Worm (Caenorhabditis elegans) whole organism, L4 larva: ENCODE data around the gene ztf-14.
"Not testable (repeated sequence)": the region's sequence is repeated elsewhere in the genome, so short reads cannot be mapped to it uniquely, and the experiment has no call there.

Experiments
- F37D6.2 ChIP-seq: sonication (generic microtip); optimal IDR thresholded peaks from 2 replicates; lab custom pipeline; 2016; ENCODE audit warnings: mild to moderate bottlenecking, missing genetic modification characterization, missing compliant biosample characterization
- F44E2.7 ChIP-seq: fragments of 200-800 bp; sonication (Bioruptor generic); IDR thresholded peaks from 2 replicates; pipeline ENCODE4 v2.1.2; 2022; ENCODE audit warnings: missing genetic modification characterization, missing compliant biosample characterization
- F49E8.2 ChIP-seq: sonication (generic microtip); optimal IDR thresholded peaks from 2 replicates; lab custom pipeline; 2016; ENCODE audit warnings: missing compliant biosample characterization, mild to moderate bottlenecking, missing genetic modification characterization, borderline replicate concordance
- T20F7.1 ChIP-seq: fragments of 200-800 bp; sonication (Bioruptor generic); optimal IDR thresholded peaks from 2 replicates; lab custom pipeline; 2018; ENCODE audit warnings: mild to moderate bottlenecking, missing genetic modification characterization, missing compliant biosample characterization
- Y75B8A.6 ChIP-seq: fragments of 200-800 bp; sonication (Bioruptor generic); IDR thresholded peaks from 2 replicates; pipeline ENCODE4 v1.3.6; 2022; ENCODE audit warnings: missing genetic modification reagents, missing genetic modification characterization, missing compliant biosample characterization
- ZK546.5 ChIP-seq, 2 experiments: sonication (generic microtip); optimal IDR thresholded peaks; 2 replicates each; lab custom pipeline; 2017; ENCODE audit warnings: missing biosample characterization in 2 of 2, missing genetic modification characterization in 2 of 2
- aha-1 ChIP-seq: fragments of 150-350 bp; peaks from one replicate; lab custom pipeline; 2014; ENCODE audit warnings: missing biosample characterization, missing genetic modification characterization
- aly-2 ChIP-seq: sonication (generic microtip); optimal IDR thresholded peaks from 2 replicates; lab custom pipeline; 2018; ENCODE audit warnings: missing biosample characterization, missing genetic modification characterization
- ceh-20 ChIP-seq: fragments of 200-800 bp; sonication (Bioruptor generic); IDR thresholded peaks from 2 replicates; pipeline ENCODE4 v1.3.6; 2022; ENCODE audit warnings: missing genetic modification reagents, missing genetic modification characterization, missing compliant biosample characterization
- ceh-28 ChIP-seq: fragments of 150-350 bp; optimal IDR thresholded peaks from 2 replicates; lab custom pipeline; 2014; ENCODE audit warnings: missing biosample characterization, missing genetic modification reagents, missing genetic modification characterization
- daf-12 ChIP-seq: fragments of 150-350 bp; optimal IDR thresholded peaks from 2 replicates; lab custom pipeline; 2014; ENCODE audit warnings: missing biosample characterization, missing genetic modification reagents, missing genetic modification characterization
- daf-16 ChIP-seq, 3 experiments: sonication (generic microtip); optimal IDR thresholded peaks; 2 replicates each; lab custom pipeline; 2016 to 2017; ENCODE audit warnings: missing genetic modification characterization in 3 of 3, missing genetic modification reagents in 3 of 3, mild to moderate bottlenecking in 2 of 3, missing compliant biosample characterization in 2 of 3, missing biosample characterization in 1 of 3, moderate library complexity in 1 of 3
- daf-8 ChIP-seq: fragments of 200-800 bp; sonication (Bioruptor generic); IDR thresholded peaks from 2 replicates; pipeline ENCODE4 v1.3.6; 2022; ENCODE audit warnings: missing genetic modification characterization, missing compliant biosample characterization
- dmd-9 ChIP-seq: fragments of 200-800 bp; sonication (Bioruptor generic); IDR thresholded peaks from 2 replicates; pipeline ENCODE4 v1.3.6; 2022; ENCODE audit warnings: missing genetic modification reagents, missing genetic modification characterization, missing compliant biosample characterization
- egl-27 ChIP-seq: sonication (generic microtip); optimal IDR thresholded peaks from 3 replicates; lab custom pipeline; 2017; ENCODE audit warnings: missing biosample characterization, missing genetic modification reagents, missing genetic modification characterization
- hif-1 ChIP-seq, 2 experiments: sonication (generic microtip); optimal IDR thresholded peaks; 2 replicates each; lab custom pipeline; 2016 to 2017; ENCODE audit warnings: missing compliant biosample characterization in 2 of 2, missing genetic modification characterization in 2 of 2, missing genetic modification reagents in 2 of 2, missing genotype in 2 of 2, mild to moderate bottlenecking in 1 of 2
- hlh-30 ChIP-seq: sonication (generic microtip); optimal IDR thresholded peaks from 2 replicates; lab custom pipeline; 2017; ENCODE audit warnings: antibody characterized with exemption, mild to moderate bottlenecking, missing genetic modification characterization, missing compliant biosample characterization; ENCODE audit not compliant: insufficient read depth
- lin-15B ChIP-seq: fragments of 150-350 bp; sonication (generic microtip); optimal IDR thresholded peaks from 3 replicates; lab custom pipeline; 2014; ENCODE audit warnings: missing biosample characterization, missing genetic modification characterization
- lin-39 ChIP-seq: fragments of 150-350 bp; optimal IDR thresholded peaks from 2 replicates; lab custom pipeline; 2014; ENCODE audit warnings: missing biosample characterization, missing genetic modification reagents, missing genetic modification characterization
- madf-9 ChIP-seq: fragments of 200-800 bp; sonication (Bioruptor generic); conservative IDR thresholded peaks from 2 replicates; pipeline ENCODE4 v1.3.6; 2022; ENCODE audit warnings: missing genetic modification reagents, missing genetic modification characterization, missing compliant biosample characterization
- mdl-1 ChIP-seq, 2 experiments: fragments of 150-350 bp in 1 of 2; sonication (generic microtip) in 1 of 2; optimal IDR thresholded peaks; 2 replicates each; lab custom pipeline; 2014 to 2017; ENCODE audit warnings: missing biosample characterization in 2 of 2, missing genetic modification characterization in 2 of 2
- mdt-29 ChIP-seq: fragments of 200-800 bp; sonication (Bioruptor generic); IDR thresholded peaks from 2 replicates; pipeline ENCODE4 v1.3.6; 2022; ENCODE audit warnings: missing genetic modification reagents, missing genetic modification characterization, missing compliant biosample characterization
- mxl-2 ChIP-seq: fragments of 200-800 bp; sonication (Bioruptor generic); conservative IDR thresholded peaks from 2 replicates; pipeline ENCODE4 v1.3.6; 2022; ENCODE audit warnings: missing genetic modification reagents, missing genetic modification characterization, missing compliant biosample characterization
- nhr-10 ChIP-seq: fragments of 150-350 bp; optimal IDR thresholded peaks from 2 replicates; lab custom pipeline; 2014; ENCODE audit warnings: missing biosample characterization, missing genetic modification characterization
- nhr-111 ChIP-seq: fragments of 200-800 bp; sonication (Bioruptor generic); optimal IDR thresholded peaks from 2 replicates; lab custom pipeline; 2018; ENCODE audit warnings: mild to moderate bottlenecking, missing genetic modification characterization, missing compliant biosample characterization
- nhr-28 ChIP-seq: fragments of 150-350 bp; optimal IDR thresholded peaks from 2 replicates; lab custom pipeline; 2014; ENCODE audit warnings: missing biosample characterization, missing genetic modification characterization
- nhr-6 ChIP-seq: fragments of 150-350 bp; optimal IDR thresholded peaks from 2 replicates; lab custom pipeline; 2014; ENCODE audit warnings: missing biosample characterization, missing genetic modification characterization
- nhr-77 ChIP-seq: fragments of 150-350 bp; optimal IDR thresholded peaks from 2 replicates; lab custom pipeline; 2014; ENCODE audit warnings: missing biosample characterization, missing genetic modification characterization
- sdz-12 ChIP-seq: fragments of 200-800 bp; sonication (Bioruptor generic); optimal IDR thresholded peaks from 2 replicates; lab custom pipeline; 2018; ENCODE audit warnings: mild to moderate bottlenecking, missing genetic modification characterization, missing compliant biosample characterization
- set-16 ChIP-seq: fragments of 200-800 bp; sonication (Bioruptor generic); IDR thresholded peaks from 2 replicates; pipeline ENCODE4 v1.3.6; 2022; ENCODE audit warnings: missing genetic modification reagents, missing genetic modification characterization, missing compliant biosample characterization
- spr-3 ChIP-seq: fragments of 200-800 bp; sonication (Bioruptor generic); optimal IDR thresholded peaks from 2 replicates; lab custom pipeline; 2018; ENCODE audit warnings: mild to moderate bottlenecking, missing genetic modification characterization, missing compliant biosample characterization
- unc-39 ChIP-seq: sonication (generic microtip); optimal IDR thresholded peaks from 2 replicates; lab custom pipeline; 2017; ENCODE audit warnings: missing biosample characterization, missing genetic modification characterization
- zip-11 ChIP-seq: fragments of 200-800 bp; sonication (Bioruptor generic); IDR thresholded peaks from 2 replicates; pipeline ENCODE4 v1.3.6; 2022; ENCODE audit warnings: missing genetic modification characterization, missing compliant biosample characterization
- zip-2 ChIP-seq: fragments of 150-350 bp; optimal IDR thresholded peaks from 2 replicates; lab custom pipeline; 2014; ENCODE audit warnings: missing biosample characterization, missing genetic modification characterization

Gene ztf-14

DNA sequence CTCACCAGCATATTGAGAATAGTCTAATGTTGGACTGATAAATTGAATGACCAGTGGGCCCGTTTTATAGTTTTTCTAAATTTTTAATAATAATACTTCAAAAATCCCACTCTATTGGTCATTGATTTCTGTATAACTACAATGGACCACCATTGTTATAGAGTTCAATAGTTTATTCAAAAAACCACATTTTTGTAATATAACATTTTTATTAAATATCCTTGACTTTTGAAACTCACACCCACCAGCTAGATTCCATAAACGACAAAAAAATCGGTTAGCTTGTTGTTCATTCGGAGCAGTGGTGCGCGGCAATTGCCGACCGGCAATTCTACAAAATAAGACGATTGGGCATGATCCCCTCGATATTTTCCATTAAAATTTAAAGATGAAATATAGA lies 31.7 kb downstream of the ztf-14 start, which contains the start of gene nspc-18:
TSS of gene nspc-18 (minus strand) at position 101 of the 400 bp plus-strand sequence.
- TF ChIP-seq ZK546.5 (tag; optimal IDR thresholded peaks at IDR 0.05; lab: Kevin White, UChicago) = no peak
- TF ChIP-seq zip-2 (tag; lab: Kevin White, UChicago) = no peak
- TF ChIP-seq F49E8.2 (tag; lab: Kevin White, UChicago) = no peak
- no peak for TF ChIP-seq nhr-10 (tag; lab: Kevin White, UChicago)
- TF ChIP-seq F37D6.2 (tag; lab: Kevin White, UChicago) = no peak
- no peak for TF ChIP-seq mdt-29 (GFP tag; lab: Robert Waterston, UW)
- no peak for TF ChIP-seq set-16 (GFP tag; lab: Robert Waterston, UW)
- no peak for TF ChIP-seq nhr-6 (tag; lab: Kevin White, UChicago)
- no peak for TF ChIP-seq hif-1 (tag; optimal IDR thresholded peaks at IDR 0.05; lab: Kevin White, UChicago)
- TF ChIP-seq dmd-9 = no peak
- no peak for TF ChIP-seq zip-11 (GFP tag; lab: Robert Waterston, UW)
- TF ChIP-seq ceh-20 (GFP tag; lab: Robert Waterston, UW) = no peak
- no peak for TF ChIP-seq ceh-28 (tag; lab: Kevin White, UChicago)
- no peak for TF ChIP-seq Y75B8A.6 (GFP tag; lab: Robert Waterston, UW)
- TF ChIP-seq spr-3 (GFP tag; lab: Kevin White, UChicago) = no peak

DNA sequence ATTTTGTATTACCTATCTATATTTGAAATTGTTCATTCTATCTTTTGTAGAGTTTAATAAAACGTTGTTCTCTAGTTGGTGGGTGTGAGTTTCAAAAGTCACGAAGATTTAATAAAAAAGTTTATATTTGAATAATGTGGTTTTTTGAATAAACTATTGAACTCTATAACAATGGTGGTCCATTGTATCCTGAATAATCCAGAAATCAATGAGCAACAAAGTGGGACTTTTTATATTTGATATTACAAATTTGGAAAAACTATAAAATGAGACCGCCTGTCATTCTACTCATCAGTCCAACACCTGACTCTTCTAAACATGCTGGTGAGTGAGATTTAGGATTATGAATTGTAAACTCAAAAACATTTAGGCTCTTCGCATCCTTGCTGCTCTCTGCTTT lies 32.5 kb downstream of the ztf-14 start, which contains the start of gene nspc-19:
TSS of gene nspc-19 (plus strand) at position 301 of the 400 bp plus-strand sequence.
- not testable (repeated sequence) for TF ChIP-seq lin-15B, lin-39, unc-39 (tag; lab: Kevin White, UChicago)

DNA sequence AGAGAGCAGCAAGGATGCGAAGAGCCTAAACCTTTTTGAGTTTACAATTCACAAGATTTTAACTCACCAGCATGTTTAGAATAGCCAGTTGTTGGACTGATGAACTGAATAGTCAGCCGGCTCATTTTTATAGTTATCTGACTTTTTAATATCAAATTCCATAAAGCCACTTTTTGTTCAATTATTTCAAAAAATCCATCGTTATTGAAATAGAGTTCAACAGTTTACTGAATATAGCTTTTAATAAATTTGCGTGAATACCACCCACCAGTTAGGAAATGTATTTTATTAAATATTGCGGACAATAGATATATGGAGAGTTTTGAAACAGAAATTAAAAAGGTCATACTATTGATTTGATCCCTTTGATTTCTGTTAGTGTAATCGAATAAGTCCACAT lies 34.2 kb downstream of the ztf-14 start, which contains the start of gene nspc-20:
TSS of gene nspc-20 (minus strand) at position 101 of the 400 bp plus-strand sequence.
- no peak for TF ChIP-seq nhr-77 (tag; lab: Kevin White, UChicago)
- no peak for TF ChIP-seq daf-8 (GFP tag; lab: Robert Waterston, UW)
- TF ChIP-seq egl-27 = no peak
- TF ChIP-seq mdl-1 (tag; optimal IDR thresholded peaks at IDR 0.05; lab: Kevin White, UChicago) = no peak
- no peak for TF ChIP-seq nhr-28 (tag; lab: Kevin White, UChicago)
- no peak for TF ChIP-seq aly-2 (tag; lab: Kevin White, UChicago)
- TF ChIP-seq F44E2.7 = no peak
- no peak for TF ChIP-seq sdz-12 (GFP tag; lab: Kevin White, UChicago)
- TF ChIP-seq T20F7.1 (GFP tag; lab: Kevin White, UChicago) = no peak

DNA sequence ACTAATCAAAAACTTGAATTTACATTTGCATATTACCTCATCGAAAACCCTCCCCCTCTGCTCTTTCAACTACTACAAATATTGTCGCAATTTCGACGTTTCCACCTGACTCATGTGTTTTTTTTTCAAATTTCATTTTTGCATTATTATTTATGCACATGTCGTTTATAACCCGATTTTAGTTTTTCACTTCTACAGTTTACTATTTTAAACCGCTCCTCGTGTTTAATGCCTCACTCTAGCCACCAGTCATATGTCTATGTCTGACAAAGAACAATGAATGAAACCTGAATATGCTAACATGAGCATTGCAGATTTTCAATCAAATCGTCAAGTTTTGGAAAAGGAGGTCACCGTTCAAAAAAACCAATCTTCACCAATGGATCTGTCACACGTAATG lies 38.2 kb downstream of the ztf-14 start, which contains the start of gene T24C2.5:
TSS of gene T24C2.5 (plus strand) at position 301 of the 400 bp plus-strand sequence.
- TF ChIP-seq mxl-2 (GFP tag; lab: Robert Waterston, UW) (no peak), T20F7.1 (GFP tag; lab: Kevin White, UChicago) (no peak), daf-12 (tag; lab: Kevin White, UChicago) (no peak), hlh-30 (peak; percentile 7), nhr-111 (no peak)
- TF ChIP-seq, all 104 proteins: peak for 1

DNA sequence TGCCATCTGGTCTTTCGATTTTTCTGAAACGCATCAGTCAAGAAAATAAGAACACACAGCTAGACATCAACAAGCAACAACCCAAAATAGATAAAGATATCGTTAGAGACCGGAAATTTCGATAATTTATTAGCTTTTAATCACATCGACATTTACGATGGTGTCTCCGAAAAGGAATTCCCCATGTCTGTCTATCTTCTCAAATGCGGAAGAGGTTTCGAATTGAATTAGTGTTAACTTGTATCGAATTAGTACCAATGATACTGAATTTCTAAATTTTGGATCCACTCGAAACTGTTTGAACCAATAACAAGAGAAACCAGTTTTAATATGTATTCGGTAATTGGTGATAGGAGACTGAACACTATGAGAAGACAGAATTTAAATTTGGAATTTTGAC lies 38.7 kb downstream of the ztf-14 start:
- TF ChIP-seq aha-1 = peak; percentile 81
- no peak for TF ChIP-seq madf-9 (GFP tag; lab: Robert Waterston, UW)
- TF ChIP-seq daf-16 (GFP tag; optimal IDR thresholded peaks at IDR 0.05; lab: Kevin White, UChicago) = no peak
- peak; percentile 63 for TF ChIP-seq daf-16 (tag; optimal IDR thresholded peaks at IDR 0.05; lab: Kevin White, UChicago)
- TF ChIP-seq T20F7.1 (GFP tag; lab: Kevin White, UChicago) = no peak
